Worm (Caenorhabditis elegans) whole organism, L4 larva: ENCODE measurements around the gene Y38H6C.16.
"Not testable (repeated sequence)": the region's sequence is repeated elsewhere in the genome, so short reads cannot be mapped to it uniquely, and the experiment has no call there.

Experiments
- F26F4.8 ChIP-seq: fragments of 200-800 bp; sonication (Bioruptor generic); conservative IDR thresholded peaks from 2 replicates; pipeline ENCODE4 v1.3.6; 2022; ENCODE audit warnings: missing genetic modification characterization, missing compliant biosample characterization
- F37D6.2 ChIP-seq: sonication (generic microtip); optimal IDR thresholded peaks from 2 replicates; lab custom pipeline; 2016; ENCODE audit warnings: mild to moderate bottlenecking, missing genetic modification characterization, missing compliant biosample characterization
- F49E8.2 ChIP-seq: sonication (generic microtip); optimal IDR thresholded peaks from 2 replicates; lab custom pipeline; 2016; ENCODE audit warnings: missing compliant biosample characterization, mild to moderate bottlenecking, missing genetic modification characterization, borderline replicate concordance
- T26A8.4 ChIP-seq: fragments of 200-800 bp; sonication (Bioruptor generic); IDR thresholded peaks from 2 replicates; pipeline ENCODE4 v1.3.6; 2022; ENCODE audit warnings: missing genetic modification characterization, missing compliant biosample characterization
- Y105C5A.15 ChIP-seq: fragments of 200-800 bp; sonication (Bioruptor generic); IDR thresholded peaks from 2 replicates; pipeline ENCODE4 v1.3.6; 2022; ENCODE audit warnings: missing genetic modification characterization, missing compliant biosample characterization
- ceh-62 ChIP-seq: sonication (generic microtip); optimal IDR thresholded peaks from 2 replicates; lab custom pipeline; 2017; ENCODE audit warnings: missing biosample characterization, missing genetic modification characterization
- ceh-82 ChIP-seq: sonication (generic microtip); optimal IDR thresholded peaks from 2 replicates; lab custom pipeline; 2017; ENCODE audit warnings: missing biosample characterization, missing genetic modification characterization
- ces-1 ChIP-seq: fragments of 150-350 bp; sonication (generic microtip); optimal IDR thresholded peaks from 4 replicates; lab custom pipeline; 2014; ENCODE audit warnings: missing biosample characterization, missing genetic modification reagents, missing genetic modification characterization
- daf-12 ChIP-seq: fragments of 150-350 bp; optimal IDR thresholded peaks from 2 replicates; lab custom pipeline; 2014; ENCODE audit warnings: missing biosample characterization, missing genetic modification reagents, missing genetic modification characterization
- egl-27 ChIP-seq: sonication (generic microtip); optimal IDR thresholded peaks from 3 replicates; lab custom pipeline; 2017; ENCODE audit warnings: missing biosample characterization, missing genetic modification reagents, missing genetic modification characterization
- hlh-30 ChIP-seq: sonication (generic microtip); optimal IDR thresholded peaks from 2 replicates; lab custom pipeline; 2017; ENCODE audit warnings: antibody characterized with exemption, mild to moderate bottlenecking, missing genetic modification characterization, missing compliant biosample characterization; ENCODE audit not compliant: insufficient read depth
- lim-7 ChIP-seq: fragments of 200-800 bp; sonication (Bioruptor generic); IDR thresholded peaks from 2 replicates; pipeline ENCODE4 v1.3.6; 2022; ENCODE audit warnings: missing genetic modification characterization, missing compliant biosample characterization
- lin-1 ChIP-seq: fragments of 200-800 bp; sonication (Bioruptor generic); IDR thresholded peaks from 2 replicates; pipeline ENCODE4 v1.3.6; 2022; ENCODE audit warnings: missing genetic modification reagents, missing genetic modification characterization, missing compliant biosample characterization
- lir-3 ChIP-seq: sonication (generic microtip); optimal IDR thresholded peaks from 2 replicates; lab custom pipeline; 2016; ENCODE audit warnings: mild to moderate bottlenecking, missing genetic modification characterization, missing compliant biosample characterization
- madf-5 ChIP-seq, 2 experiments: fragments of 200-800 bp; sonication (Bioruptor generic); IDR thresholded peaks; 2 replicates each; pipeline ENCODE4 v1.3.6; 2022; ENCODE audit warnings: missing compliant biosample characterization in 2 of 2, missing genetic modification characterization in 2 of 2
- mdl-1 ChIP-seq, 2 experiments: fragments of 150-350 bp in 1 of 2; sonication (generic microtip) in 1 of 2; optimal IDR thresholded peaks; 2 replicates each; lab custom pipeline; 2014 to 2017; ENCODE audit warnings: missing biosample characterization in 2 of 2, missing genetic modification characterization in 2 of 2
- mxl-2 ChIP-seq: fragments of 200-800 bp; sonication (Bioruptor generic); conservative IDR thresholded peaks from 2 replicates; pipeline ENCODE4 v1.3.6; 2022; ENCODE audit warnings: missing genetic modification reagents, missing genetic modification characterization, missing compliant biosample characterization
- mxl-3 ChIP-seq: fragments of 200-800 bp; sonication (Bioruptor generic); optimal IDR thresholded peaks from 2 replicates; lab custom pipeline; 2018; ENCODE audit warnings: mild to moderate bottlenecking, missing genetic modification characterization, missing compliant biosample characterization
- nhr-10 ChIP-seq: fragments of 150-350 bp; optimal IDR thresholded peaks from 2 replicates; lab custom pipeline; 2014; ENCODE audit warnings: missing biosample characterization, missing genetic modification characterization
- nhr-102 ChIP-seq: sonication (generic microtip); optimal IDR thresholded peaks from 2 replicates; lab custom pipeline; 2016; ENCODE audit warnings: mild to moderate bottlenecking, missing genetic modification characterization, moderate library complexity, missing compliant biosample characterization
- nhr-11 ChIP-seq: fragments of 150-350 bp; optimal IDR thresholded peaks from 2 replicates; lab custom pipeline; 2014; ENCODE audit warnings: missing biosample characterization, missing genetic modification characterization
- nhr-77 ChIP-seq: fragments of 150-350 bp; optimal IDR thresholded peaks from 2 replicates; lab custom pipeline; 2014; ENCODE audit warnings: missing biosample characterization, missing genetic modification characterization
- skn-1 ChIP-seq: fragments of 150-350 bp; optimal IDR thresholded peaks from 2 replicates; lab custom pipeline; 2014; ENCODE audit warnings: missing biosample characterization, missing genetic modification characterization
- snpc-4 ChIP-seq: fragments of 150-350 bp; optimal IDR thresholded peaks from 2 replicates; lab custom pipeline; 2014; ENCODE audit warnings: missing biosample characterization, missing genetic modification characterization
- unc-62 ChIP-seq, 3 experiments: fragments of 150-350 bp in 1 of 3; sonication (generic microtip); optimal IDR thresholded peaks in 2 of 3; peaks in 1 of 3; 1 replicate in 1 of 3; 2 replicates in 2 of 3; lab custom pipeline; 2014 to 2017; ENCODE audit warnings: missing biosample characterization in 3 of 3, missing genetic modification characterization in 3 of 3, missing genetic modification reagents in 3 of 3, missing genotype in 1 of 3
- zfp-2 ChIP-seq: sonication (generic microtip); optimal IDR thresholded peaks from 2 replicates; lab custom pipeline; 2016; ENCODE audit warnings: mild to moderate bottlenecking, missing genetic modification characterization, missing compliant biosample characterization
- zfp-3 ChIP-seq: fragments of 200-800 bp; sonication (Bioruptor generic); conservative IDR thresholded peaks from 2 replicates; pipeline ENCODE4 v1.3.6; 2022; ENCODE audit warnings: missing genetic modification reagents, missing genetic modification characterization, missing compliant biosample characterization
- zip-2 ChIP-seq: fragments of 150-350 bp; optimal IDR thresholded peaks from 2 replicates; lab custom pipeline; 2014; ENCODE audit warnings: missing biosample characterization, missing genetic modification characterization
- ztf-11 ChIP-seq: fragments of 150-350 bp; optimal IDR thresholded peaks from 2 replicates; lab custom pipeline; 2014; ENCODE audit warnings: missing biosample characterization, missing genetic modification characterization
- ztf-7 ChIP-seq: fragments of 150-350 bp; optimal IDR thresholded peaks from 2 replicates; lab custom pipeline; 2014; ENCODE audit warnings: missing biosample characterization, missing genetic modification characterization

Gene Y38H6C.16

ce11 chrV:20574314-20574713 lies 35.2 kb upstream of the Y38H6C.16 start, which contains the start of gene clec-263:
Gene clec-263, plus strand, starts transcription at chrV:20574614.
- peak in 1 of 2 experiments; percentile 11 for TF ChIP-seq unc-62 (GFP tag; optimal IDR thresholded peaks at IDR 0.05 in 1 of 2; lab: Kevin White, UChicago)
- TF ChIP-seq unc-62 (tag; optimal IDR thresholded peaks at IDR 0.05; lab: Kevin White, UChicago) = no peak
- no peak for TF ChIP-seq nhr-102 (tag; lab: Kevin White, UChicago)

ce11 chrV:20573392-20573791 lies 34.2 kb upstream of the Y38H6C.16 start, which contains the start of gene F26F2.5:
Gene F26F2.5, plus strand, starts transcription at chrV:20573692.
- TF ChIP-seq ces-1 (no peak), madf-5 (GFP tag; IDR thresholded peaks at IDR 0.05; lab: Robert Waterston, UW) (no peak), zip-2 (tag; lab: Kevin White, UChicago) (no peak), lin-1 (no peak), T26A8.4 (GFP tag; lab: Robert Waterston, UW) (no peak), nhr-11 (no peak), zfp-3 (GFP tag; lab: Robert Waterston, UW) (no peak), zfp-2 (tag; lab: Kevin White, UChicago) (no peak), ztf-7 (no peak), lim-7 (GFP tag; lab: Robert Waterston, UW) (no peak), ceh-62 (tag; lab: Kevin White, UChicago) (no peak), F37D6.2 (no peak), F49E8.2 (no peak), F26F4.8 (GFP tag; lab: Robert Waterston, UW) (no peak), daf-12 (tag; lab: Kevin White, UChicago) (no peak), hlh-30 (no peak), nhr-10 (tag; lab: Kevin White, UChicago) (no peak)
- TF ChIP-seq, all 104 proteins: peak for 0

- not testable (repeated sequence) for TF ChIP-seq mdl-1 (tag; optimal IDR thresholded peaks at IDR 0.05; lab: Kevin White, UChicago); lir-3 (tag; lab: Kevin White, UChicago); mxl-2 (GFP tag; lab: Robert Waterston, UW)
Observed at ce11 chrV:20568995-20569394, 29.8 kb upstream of the Y38H6C.16 start, which contains the start of gene F26F2.4. Gene F26F2.4, plus strand, starts transcription at chrV:20569295.

- TF ChIP-seq nhr-77 (tag; lab: Kevin White, UChicago) = no peak
- no peak for TF ChIP-seq mxl-3
- no peak for TF ChIP-seq unc-62 (GFP tag; optimal IDR thresholded peaks at IDR 0.05 in 1 of 2; lab: Kevin White, UChicago)
- no peak for TF ChIP-seq unc-62 (tag; optimal IDR thresholded peaks at IDR 0.05; lab: Kevin White, UChicago)
Observed at ce11 chrV:20566454-20566853, 27.3 kb upstream of the Y38H6C.16 start, which contains the start of gene F26F2.3. Gene F26F2.3, minus strand, starts transcription at chrV:20566554.

ce11 chrV:20564054-20564453 lies 24.9 kb upstream of the Y38H6C.16 start, which contains the start of gene F26F2.13:
Gene F26F2.13, plus strand, starts transcription at chrV:20564354.
- not testable (repeated sequence) for TF ChIP-seq nhr-10 (tag; lab: Kevin White, UChicago); ztf-11; snpc-4 (tag; lab: Kevin White, UChicago)

ce11 chrV:20561795-20562194 lies 22.6 kb upstream of the Y38H6C.16 start, which contains the start of gene F26F2.1:
Gene F26F2.1, minus strand, starts transcription at chrV:20561895.
- TF ChIP-seq ceh-82 (tag; lab: Kevin White, UChicago) (no peak), hlh-30 (no peak), unc-62 (GFP tag; optimal IDR thresholded peaks at IDR 0.05 in 1 of 2; lab: Kevin White, UChicago) (no peak), unc-62 (tag; optimal IDR thresholded peaks at IDR 0.05; lab: Kevin White, UChicago) (no peak), skn-1 (tag; lab: Kevin White, UChicago) (no peak), Y105C5A.15 (no peak), egl-27 (no peak)
